Fruit fly (Drosophila melanogaster): Measurements from ENCODE around the gene orb2.

Gene orb2

dm6 chr3L:8978678-8979413, 24.6 kb upstream of the orb2 start (continued):
- TF ChIP-seq amos (GFP tag; IDR thresholded peaks at IDR 0.05; ENCODE audit: partially characterized antibody) (no peak), Doc3 (GFP tag; IDR thresholded peaks at IDR 0.05; ENCODE audit: partially characterized antibody) (peak; percentile 44; the same call in 1 of the 3 replicates), hb (GFP tag; IDR thresholded peaks at IDR 0.05; ENCODE audit: partially characterized antibody) (no peak), NC2β (GFP tag; optimal IDR thresholded peaks at IDR 0.05) (no peak), Optix (GFP tag; IDR thresholded peaks at IDR 0.05) (no peak), CG8089 (GFP tag; optimal IDR thresholded peaks at IDR 0.05) (no peak), z (GFP tag; IDR thresholded peaks at IDR 0.05) (no peak), luna (GFP tag; optimal IDR thresholded peaks at IDR 0.05) (no peak), en (GFP tag; optimal IDR thresholded peaks at IDR 0.05) (no peak), PHDP (tag; optimal IDR thresholded peaks at IDR 0.05) (no peak), ATbp (GFP tag; optimal IDR thresholded peaks at IDR 0.05) (peak; percentile 40), CG11398 (GFP tag; optimal IDR thresholded peaks at IDR 0.05) (no peak), dm (GFP tag; optimal IDR thresholded peaks at IDR 0.05) (no peak), insv (GFP tag; optimal IDR thresholded peaks at IDR 0.05) (no peak), pros (GFP tag; optimal IDR thresholded peaks at IDR 0.05) (no peak), CG15601 (tag; optimal IDR thresholded peaks at IDR 0.05) (no peak), CG18764 (GFP tag; optimal IDR thresholded peaks at IDR 0.05) (no peak), Antp (GFP tag; optimal IDR thresholded peaks at IDR 0.05) (no peak), CG6654 (GFP tag; optimal IDR thresholded peaks at IDR 0.05) (no peak), sima (GFP tag; optimal IDR thresholded peaks at IDR 0.05) (no peak), CG6813 (GFP tag; optimal IDR thresholded peaks at IDR 0.05) (no peak), CG9215 (GFP tag; IDR thresholded peaks at IDR 0.05) (no peak), Meics (GFP tag; optimal IDR thresholded peaks at IDR 0.05) (no peak), CG3995 (GFP tag; optimal IDR thresholded peaks at IDR 0.05) (no peak), Oli (tag; optimal IDR thresholded peaks at IDR 0.05) (peak; percentile 17), E2f1 (GFP tag; IDR thresholded peaks at IDR 0.05) (0 out of 2 replicates have a peak, but pooled peaks have one; percentile 14), Dip2 (GFP tag; IDR thresholded peaks at IDR 0.05) (no peak), az2 (GFP tag; optimal IDR thresholded peaks at IDR 0.05) (peak; percentile 40), Adf1 (GFP tag; IDR thresholded peaks at IDR 0.05) (peak; percentile 11; the same call in 1 of the 2 replicates), h (optimal IDR thresholded peaks at IDR 0.05) (no peak), CG1647 (GFP tag; optimal IDR thresholded peaks at IDR 0.05) (no peak), CG18262 (tag; optimal IDR thresholded peaks at IDR 0.05) (peak; percentile 14), Hmx (GFP tag; optimal IDR thresholded peaks at IDR 0.05) (no peak), MBD-R2 (GFP tag; IDR thresholded peaks at IDR 0.05) (no peak), lola (GFP tag; optimal IDR thresholded peaks at IDR 0.05) (no peak), CG4707 (GFP tag; optimal IDR thresholded peaks at IDR 0.05) (no peak), grn (GFP tag; optimal IDR thresholded peaks at IDR 0.05) (peak; percentile 71), CG10543 (GFP tag; optimal IDR thresholded peaks at IDR 0.05) (peak; percentile 22), CG4328 (GFP tag; optimal IDR thresholded peaks at IDR 0.05) (no peak), Sox102F (GFP tag; optimal IDR thresholded peaks at IDR 0.05) (peak; percentile 70), tll (GFP tag; optimal IDR thresholded peaks at IDR 0.05) (no peak), CG1603 (tag; optimal IDR thresholded peaks at IDR 0.05) (no peak), CG4360 (GFP tag; IDR thresholded peaks at IDR 0.05) (no peak), klu (GFP tag; IDR thresholded peaks at IDR 0.05) (no peak), chinmo (GFP tag; IDR thresholded peaks at IDR 0.05; ENCODE audit: partially characterized antibody) (peak; percentile 99), CG17328 (GFP tag; IDR thresholded peaks at IDR 0.05) (no peak), CG32532 (GFP tag; IDR thresholded peaks at IDR 0.05) (no peak), gcm2 (GFP tag; optimal IDR thresholded peaks at IDR 0.05) (no peak), CG10147 (GFP tag; optimal IDR thresholded peaks at IDR 0.05) (no peak), fru (optimal IDR thresholded peaks at IDR 0.05) (no peak)

All from whole organism, embryonic.